Worm (Caenorhabditis elegans): ENCODE data around the gene H13N06.7.

ce11 chrX:15539299-15539698 lies 36.4 kb downstream of the H13N06.7 start:
- TF ChIP-seq dao-5 (tag; optimal IDR thresholded peaks at IDR 0.05) (no peak), W03F9.2 (tag; optimal IDR thresholded peaks at IDR 0.05) (no peak)

Data from whole organism, L4/young adult.